Fruit fly (Drosophila melanogaster): ENCODE results near the gene Gr28a.

dm6 chr2L:7436492-7437324, 17.3 kb downstream of the Gr28a start:
- TF ChIP-seq CG8478 (optimal IDR thresholded peaks at IDR 0.05), result no peak
- no peak for TF ChIP-seq CTCF (optimal IDR thresholded peaks at IDR 0.05)

Measured in S2 (cell line).